Worm (Caenorhabditis elegans) whole organism, L2 larva: Measurements from ENCODE around the gene sulp-4.

Experiments used
- aly-2 ChIP-seq: fragments of 150-350 bp; optimal IDR thresholded peaks from 2 replicates; lab custom pipeline; 2014; ENCODE audit warnings: missing biosample characterization, missing genetic modification characterization
- mbf-1 ChIP-seq: sonication (generic microtip); optimal IDR thresholded peaks from 2 replicates; lab custom pipeline; 2017; ENCODE audit warnings: missing biosample characterization, missing genetic modification characterization
- mdl-1 ChIP-seq, 2 experiments: fragments of 150-350 bp in 1 of 2; sonication (generic microtip) in 1 of 2; optimal IDR thresholded peaks; 2 replicates each; lab custom pipeline; 2017; ENCODE audit warnings: missing biosample characterization in 2 of 2, missing genetic modification characterization in 2 of 2
- nhr-12 ChIP-seq: fragments of 150-350 bp; optimal IDR thresholded peaks from 2 replicates; lab custom pipeline; 2014; ENCODE audit warnings: missing biosample characterization, missing genetic modification characterization
- nhr-21 ChIP-seq: fragments of 150-350 bp; optimal IDR thresholded peaks from 2 replicates; lab custom pipeline; 2014; ENCODE audit warnings: missing biosample characterization, missing genetic modification characterization
- nhr-23 ChIP-seq: fragments of 150-350 bp; optimal IDR thresholded peaks from 2 replicates; lab custom pipeline; 2014; ENCODE audit warnings: missing biosample characterization, missing genetic modification reagents, missing genetic modification characterization
- nhr-77 ChIP-seq: fragments of 150-350 bp; optimal IDR thresholded peaks from 2 replicates; lab custom pipeline; 2014; ENCODE audit warnings: missing biosample characterization, missing genetic modification characterization
- skn-1 ChIP-seq: sonication (generic microtip); optimal IDR thresholded peaks from 2 replicates; lab custom pipeline; 2017; ENCODE audit warnings: missing biosample characterization, missing genetic modification characterization
- snpc-4 ChIP-seq: fragments of 150-350 bp; optimal IDR thresholded peaks from 2 replicates; lab custom pipeline; 2014; ENCODE audit warnings: missing biosample characterization, missing genetic modification characterization
- unc-55 ChIP-seq: fragments of 150-350 bp; sonication (generic microtip); optimal IDR thresholded peaks from 3 replicates; lab custom pipeline; 2014; ENCODE audit warnings: missing biosample characterization, missing genetic modification reagents, missing genetic modification characterization
- ztf-4 ChIP-seq: fragments of 150-350 bp; optimal IDR thresholded peaks from 2 replicates; lab custom pipeline; 2014; ENCODE audit warnings: missing biosample characterization, missing genetic modification characterization

DNA sequence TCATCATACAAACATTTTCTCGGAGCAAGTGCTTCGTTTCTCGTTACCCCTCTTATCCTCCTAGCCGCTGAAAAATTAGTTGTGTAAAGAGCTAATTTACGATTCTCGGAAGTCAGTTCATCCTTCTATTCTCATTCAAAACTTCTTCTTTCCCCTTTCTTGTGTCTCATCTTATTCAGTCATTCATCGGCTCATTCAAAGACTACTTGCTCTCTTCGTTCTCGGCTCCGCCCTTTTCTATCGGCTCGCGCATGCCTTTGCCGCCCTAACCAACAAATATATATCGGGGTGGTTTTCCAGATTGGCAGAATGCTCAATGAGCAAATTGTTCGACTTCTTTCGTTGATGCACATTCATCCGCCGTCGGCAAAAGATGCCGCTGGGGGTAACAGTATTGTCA is 14.8 kb upstream of the sulp-4 start, which contains the start of gene R13H4.5:
- peak; percentile 19 for TF ChIP-seq unc-55 (GFP tag; lab: Kevin White, UChicago)
- no peak for TF ChIP-seq nhr-21 (tag; lab: Kevin White, UChicago)
- no peak for TF ChIP-seq aly-2 (tag; lab: Kevin White, UChicago)
- TF ChIP-seq nhr-77 (tag; lab: Kevin White, UChicago) = no peak
- no peak for TF ChIP-seq mbf-1
- TF ChIP-seq snpc-4 (tag; lab: Kevin White, UChicago) = no peak
- TF ChIP-seq mdl-1 (tag; optimal IDR thresholded peaks at IDR 0.05; lab: Kevin White, UChicago) = no peak
- no peak for TF ChIP-seq nhr-23 (tag; lab: Kevin White, UChicago)
- no peak for TF ChIP-seq skn-1 (tag; lab: Kevin White, UChicago)
- TF ChIP-seq nhr-12 (tag; lab: Kevin White, UChicago) = no peak
- TF ChIP-seq ztf-4 (tag; lab: Kevin White, UChicago) = no peak
